Fruit fly (Drosophila melanogaster) whole organism, embryonic: Measurements from ENCODE around the gene Rab3-GAP.

Experiments used
- Atf3 ChIP-seq: fragments of 200-800 bp; sonication (Bioruptor generic); optimal IDR thresholded peaks from 3 replicates; lab custom pipeline; 2016; ENCODE audit warnings: missing biosample characterization, missing genetic modification characterization
- Atf6 ChIP-seq: fragments of 200-800 bp; sonication (Bioruptor generic); IDR thresholded peaks from 2 replicates; pipeline ENCODE4 v1.3.6; 2022; ENCODE audit warnings: missing biosample characterization, missing genetic modification characterization
- CG10267 ChIP-seq: fragments of 200-800 bp; sonication (Bioruptor generic); optimal IDR thresholded peaks from 2 replicates; lab custom pipeline; 2018; ENCODE audit warnings: missing biosample characterization, mild to moderate bottlenecking, missing genetic modification characterization, moderate library complexity
- CG10366 ChIP-seq: fragments of 200-800 bp; sonication (Bioruptor generic); IDR thresholded peaks from 2 replicates; pipeline ENCODE4 v1.3.6; 2022; ENCODE audit warnings: missing biosample characterization, missing genetic modification characterization
- CG11504 ChIP-seq: fragments of 200-800 bp; sonication (Bioruptor generic); optimal IDR thresholded peaks from 3 replicates; lab custom pipeline; 2019; ENCODE audit warnings: missing biosample characterization, mild to moderate bottlenecking, missing genetic modification characterization, moderate library complexity
- CG12071 ChIP-seq: fragments of 200-800 bp; sonication (Bioruptor generic); optimal IDR thresholded peaks from 3 replicates; lab custom pipeline; 2018; ENCODE audit warnings: missing biosample characterization, mild to moderate bottlenecking, missing genetic modification characterization
- CG13123 ChIP-seq: fragments of 200-800 bp; sonication (Bioruptor generic); optimal IDR thresholded peaks from 2 replicates; lab custom pipeline; 2016; ENCODE audit warnings: missing biosample characterization, missing genetic modification characterization
- CG13296 ChIP-seq: fragments of 200-800 bp; sonication (Bioruptor generic); optimal IDR thresholded peaks from 3 replicates; lab custom pipeline; 2018; ENCODE audit warnings: missing biosample characterization, mild to moderate bottlenecking, missing genetic modification characterization
- CG15011 ChIP-seq: fragments of 200-800 bp; sonication (Bioruptor generic); optimal IDR thresholded peaks from 3 replicates; lab custom pipeline; 2018; ENCODE audit warnings: missing biosample characterization, mild to moderate bottlenecking, missing genetic modification characterization
- CG16779 ChIP-seq: fragments of 200-800 bp; sonication (Bioruptor generic); IDR thresholded peaks from 2 replicates; pipeline ENCODE4 v1.3.6; 2022; ENCODE audit warnings: missing biosample characterization, missing genetic modification characterization
- CG16815 ChIP-seq: fragments of 200-800 bp; sonication (Bioruptor generic); optimal IDR thresholded peaks from 3 replicates; lab custom pipeline; 2017; ENCODE audit warnings: missing biosample characterization, mild to moderate bottlenecking, missing genetic modification characterization
- CG17359 ChIP-seq: fragments of 200-800 bp; sonication (Bioruptor generic); optimal IDR thresholded peaks from 3 replicates; lab custom pipeline; 2018; ENCODE audit warnings: missing biosample characterization, mild to moderate bottlenecking, missing genetic modification characterization, moderate library complexity
- CG18619 ChIP-seq: fragments of 200-800 bp; sonication (Bioruptor generic); optimal IDR thresholded peaks from 3 replicates; lab custom pipeline; 2017; ENCODE audit warnings: missing biosample characterization, mild to moderate bottlenecking, missing genetic modification characterization
- CG30431 ChIP-seq: fragments of 200-800 bp; sonication (Bioruptor generic); optimal IDR thresholded peaks from 2 replicates; lab custom pipeline; 2017; ENCODE audit warnings: missing biosample characterization, missing genetic modification characterization
- CG31441 ChIP-seq: fragments of 200-800 bp; sonication (Bioruptor generic); IDR thresholded peaks from 2 replicates; pipeline ENCODE4 v1.3.6; 2022; ENCODE audit warnings: missing biosample characterization, missing genetic modification characterization
- CG32772 ChIP-seq: fragments of 200-800 bp; sonication (Bioruptor generic); IDR thresholded peaks from 2 replicates; pipeline ENCODE4 v1.3.6; 2022; ENCODE audit warnings: missing biosample characterization, missing genetic modification characterization
- CG34422 ChIP-seq: fragments of 200-800 bp; sonication (Bioruptor generic); IDR thresholded peaks from 3 replicates; pipeline ENCODE4 v1.3.6; 2022; ENCODE audit warnings: missing biosample characterization, missing genetic modification characterization
- CG3995 ChIP-seq: fragments of 200-800 bp; sonication (Bioruptor generic); optimal IDR thresholded peaks from 3 replicates; lab custom pipeline; 2016; ENCODE audit warnings: missing biosample characterization, missing genetic modification characterization
- CG4730 ChIP-seq: fragments of 200-800 bp; sonication (Bioruptor generic); IDR thresholded peaks from 2 replicates; pipeline ENCODE4 v1.3.6; 2022; ENCODE audit warnings: missing biosample characterization, missing genetic modification characterization
- CG5245 ChIP-seq: fragments of 200-800 bp; sonication (Bioruptor generic); optimal IDR thresholded peaks from 3 replicates; lab custom pipeline; 2016; ENCODE audit warnings: missing biosample characterization, missing genetic modification characterization
- CG7987 ChIP-seq: fragments of 200-800 bp; sonication (Bioruptor generic); optimal IDR thresholded peaks from 2 replicates; lab custom pipeline; 2018; ENCODE audit warnings: missing biosample characterization, mild to moderate bottlenecking, missing genetic modification characterization, moderate library complexity
- CG8089 ChIP-seq: fragments of 200-800 bp; sonication (Bioruptor generic); optimal IDR thresholded peaks from 3 replicates; lab custom pipeline; 2016; ENCODE audit warnings: missing biosample characterization, missing genetic modification characterization
- CrebB ChIP-seq: fragments of 200-800 bp; sonication (Bioruptor generic); optimal IDR thresholded peaks from 3 replicates; lab custom pipeline; 2018; ENCODE audit warnings: missing biosample characterization, mild to moderate bottlenecking, missing genetic modification characterization
- Doc2 ChIP-seq: fragments of 200-800 bp; sonication (Bioruptor generic); IDR thresholded peaks from 2 replicates; pipeline ENCODE4 v1.3.6; 2022; ENCODE audit warnings: missing biosample characterization, missing genetic modification characterization
- E2f1 ChIP-seq: fragments of 200-800 bp; sonication (Bioruptor generic); IDR thresholded peaks from 2 replicates; pipeline ENCODE4 v1.3.6; 2022; ENCODE audit warnings: missing biosample characterization, missing genetic modification characterization
- Gug ChIP-seq: fragments of 200-800 bp; sonication (Bioruptor generic); IDR thresholded peaks from 4 replicates; pipeline ENCODE4 v1.3.6; 2022; ENCODE audit warnings: missing biosample characterization, missing genetic modification characterization
- HHEX ChIP-seq: fragments of 200-800 bp; sonication (Bioruptor generic); optimal IDR thresholded peaks from 3 replicates; lab custom pipeline; 2017; ENCODE audit warnings: missing biosample characterization, mild to moderate bottlenecking, missing genetic modification characterization, missing genetic modification reagents
- Lim3 ChIP-seq: fragments of 200-800 bp; sonication (Bioruptor generic); IDR thresholded peaks from 2 replicates; pipeline ENCODE4 v1.3.6; 2022; ENCODE audit warnings: missing biosample characterization, missing genetic modification characterization
- MBD-R2 ChIP-seq: fragments of 200-800 bp; sonication (Bioruptor generic); IDR thresholded peaks from 2 replicates; pipeline ENCODE4 v1.3.6; 2022; ENCODE audit warnings: missing biosample characterization, missing genetic modification characterization
- Med ChIP-seq: fragments of 200-800 bp; sonication (Bioruptor generic); peaks from one replicate; lab custom pipeline; 2016; ENCODE audit warnings: missing biosample characterization, missing genetic modification characterization, mild to moderate bottlenecking, inconsistent platforms, moderate library complexity
- Mes4 ChIP-seq: fragments of 200-800 bp; sonication (Bioruptor generic); optimal IDR thresholded peaks from 2 replicates; lab custom pipeline; 2016; ENCODE audit warnings: missing biosample characterization, missing genetic modification characterization
- Nf-YA ChIP-seq: fragments of 200-800 bp; sonication (Bioruptor generic); IDR thresholded peaks from 2 replicates; pipeline ENCODE4 v1.3.6; 2022; ENCODE audit warnings: missing biosample characterization, missing genetic modification characterization
- NfI ChIP-seq: fragments of 200-800 bp; sonication (Bioruptor generic); optimal IDR thresholded peaks from 3 replicates; lab custom pipeline; 2018; ENCODE audit warnings: missing biosample characterization, mild to moderate bottlenecking, missing genetic modification characterization, moderate library complexity
- Ptx1 ChIP-seq: fragments of 200-800 bp; sonication (Bioruptor generic); IDR thresholded peaks from 2 replicates; pipeline ENCODE4 v1.3.6; 2022; ENCODE audit warnings: missing biosample characterization, missing genetic modification characterization
- Tbp ChIP-seq: fragments of >200 bp; optimal IDR thresholded peaks from 2 replicates; lab custom pipeline; 2018; ENCODE audit warnings: missing biosample characterization, missing genetic modification characterization
- az2 ChIP-seq: fragments of 200-800 bp; sonication (Bioruptor generic); optimal IDR thresholded peaks from 3 replicates; lab custom pipeline; 2016; ENCODE audit warnings: missing biosample characterization, missing genetic modification characterization
- chif ChIP-seq, 2 experiments: fragments of 200-800 bp; sonication (Bioruptor generic); optimal IDR thresholded peaks; 3 replicates each; lab custom pipeline; 2016; ENCODE audit warnings: missing biosample characterization in 2 of 2, missing genetic modification characterization in 2 of 2
- da ChIP-seq: fragments of 200-800 bp; sonication (Bioruptor generic); optimal IDR thresholded peaks from 2 replicates; lab custom pipeline; 2016; ENCODE audit warnings: missing biosample characterization, missing genetic modification characterization
- grau ChIP-seq: fragments of 200-800 bp; optimal IDR thresholded peaks from 3 replicates; lab custom pipeline; 2019; ENCODE audit warnings: missing biosample characterization, mild to moderate bottlenecking, missing genetic modification characterization, moderate library complexity
- hbn ChIP-seq: fragments of 200-800 bp; sonication (Bioruptor generic); IDR thresholded peaks from 2 replicates; pipeline ENCODE4 v1.3.6; 2022; ENCODE audit warnings: missing biosample characterization, missing genetic modification characterization; ENCODE audit not compliant: partially characterized antibody
- hth ChIP-seq: fragments of >200 bp; optimal IDR thresholded peaks from 2 replicates; lab custom pipeline; 2017; ENCODE audit warnings: inconsistent platforms
- nerfin-2 ChIP-seq: fragments of 200-800 bp; sonication (Bioruptor generic); IDR thresholded peaks from 2 replicates; pipeline ENCODE4 v1.3.6; 2022; ENCODE audit warnings: missing biosample characterization, missing genetic modification characterization; ENCODE audit not compliant: partially characterized antibody
- org-1 ChIP-seq: fragments of 200-800 bp; sonication (Bioruptor generic); optimal IDR thresholded peaks from 2 replicates; lab custom pipeline; 2017; ENCODE audit warnings: missing biosample characterization, missing genetic modification characterization
- pan ChIP-seq, 4 experiments: fragments of >200 bp in 3 of 4; fragments of 200-800 bp in 1 of 4; sonication (Bioruptor generic) in 1 of 4; optimal IDR thresholded peaks in 3 of 4; IDR thresholded peaks in 1 of 4; 2 replicates each; pipeline versions ENCODE4 v1.3.6 to Lab custom; 2017 to 2022; ENCODE audit warnings: missing biosample characterization in 2 of 4, missing genetic modification characterization in 2 of 4, mixed read lengths in 1 of 4
- pfk ChIP-seq: fragments of 200-800 bp; sonication (Bioruptor generic); optimal IDR thresholded peaks from 2 replicates; lab custom pipeline; 2018; ENCODE audit warnings: missing biosample characterization, mild to moderate bottlenecking, missing genetic modification characterization, moderate library complexity
- pnt ChIP-seq: fragments of 200-800 bp; sonication (Bioruptor generic); optimal IDR thresholded peaks from 3 replicates; lab custom pipeline; 2016; ENCODE audit warnings: missing biosample characterization, missing genetic modification characterization
- slbo ChIP-seq: fragments of 200-800 bp; sonication (Bioruptor generic); IDR thresholded peaks from 2 replicates; pipeline ENCODE4 v1.3.6; 2022; ENCODE audit warnings: missing biosample characterization, missing genetic modification characterization
- sob ChIP-seq: fragments of 200-800 bp; sonication (Bioruptor generic); IDR thresholded peaks from 2 replicates; pipeline ENCODE4 v1.3.6; 2022; ENCODE audit warnings: missing biosample characterization, missing genetic modification characterization

The Rab3-GAP gene

DNA sequence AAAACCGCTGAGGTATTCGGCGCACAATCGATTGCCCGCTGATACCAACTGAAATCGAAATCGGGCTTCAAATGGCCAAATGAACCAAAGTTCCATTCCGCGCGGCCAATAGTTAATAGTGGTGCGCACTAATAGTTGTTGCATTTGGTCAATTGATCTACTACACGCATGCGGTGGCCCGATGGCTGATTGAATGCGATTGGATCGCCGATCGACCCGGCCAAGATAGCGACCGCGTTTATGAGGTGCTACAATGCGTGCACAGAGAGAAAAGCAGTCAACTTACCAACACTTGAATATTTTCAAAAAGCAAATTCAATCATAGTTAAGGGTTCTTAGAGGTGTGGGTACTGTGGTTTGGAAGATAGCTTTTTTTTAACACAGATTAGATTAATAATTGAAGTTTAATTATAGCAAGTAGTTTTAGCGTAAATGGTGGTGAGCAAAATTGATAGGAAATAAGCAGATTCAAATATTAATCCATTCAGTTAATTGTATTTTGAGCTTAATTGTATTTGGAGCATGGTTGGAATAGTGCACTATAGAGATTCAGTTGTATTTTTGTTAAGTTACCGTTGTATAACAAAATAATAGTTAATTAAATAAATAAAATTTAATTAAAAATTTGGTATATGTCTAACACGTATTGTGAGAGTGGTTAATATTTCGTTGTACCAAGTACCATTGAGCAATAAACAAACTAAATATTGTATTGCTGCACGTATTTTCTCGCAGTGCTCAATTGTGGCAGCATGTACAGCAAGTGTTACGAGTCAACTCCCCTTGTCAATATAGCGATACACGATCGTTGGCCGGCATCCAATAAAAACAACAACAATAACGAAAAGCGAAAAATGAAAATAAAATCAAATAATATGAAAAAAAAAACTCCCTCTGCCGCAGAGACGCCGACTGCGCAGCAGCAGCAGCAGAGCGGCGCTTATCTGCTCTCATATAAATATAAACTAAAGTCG is 36.2 kb downstream of the Rab3-GAP start (continued):
- TF ChIP-seq Lim3 (GFP tag; lab: Robert Waterston, UW) (peak; percentile 35; the same call in 1 of the 2 replicates), az2 (GFP tag; lab: Kevin White, UChicago) (peak; percentile 32), CG34422 (GFP tag; lab: Robert Waterston, UW) (peak; percentile 44; the same call in 2 of the 3 replicates), pfk (GFP tag; lab: Kevin White, UChicago) (no peak), Doc2 (GFP tag; lab: Robert Waterston, UW) (no peak), E2f1 (GFP tag; lab: Robert Waterston, UW) (peak; percentile 47; the same call in 1 of the 2 replicates), grau (tag; lab: Kevin White, UChicago) (peak; percentile 70), CG16779 (GFP tag; lab: Robert Waterston, UW) (no peak), Gug (peak; percentile 35), CG16815 (GFP tag; lab: Kevin White, UChicago) (no peak), pnt (GFP tag; lab: Kevin White, UChicago) (peak; percentile 15), CG13123 (peak; percentile 31), Atf3 (GFP tag; lab: Kevin White, UChicago) (peak; percentile 5), CG18619 (GFP tag; lab: Kevin White, UChicago) (peak; percentile 79), Nf-YA (no peak), CG4730 (GFP tag; lab: Robert Waterston, UW) (peak; percentile 51), CG32772 (GFP tag; lab: Robert Waterston, UW) (peak; percentile 27), Tbp (GFP tag; lab: Kevin White, UChicago) (no peak), nerfin-2 (GFP tag; lab: Robert Waterston, UW) (no peak), Mes4 (GFP tag; lab: Kevin White, UChicago) (peak; percentile 29), hbn (GFP tag; lab: Robert Waterston, UW) (no peak), chif (GFP tag; optimal IDR thresholded peaks at IDR 0.05; lab: Kevin White, UChicago) (peak; percentile 37 to 40), da (GFP tag; lab: Kevin White, UChicago) (peak; percentile 12), CG8089 (GFP tag; lab: Kevin White, UChicago) (no peak)

DNA sequence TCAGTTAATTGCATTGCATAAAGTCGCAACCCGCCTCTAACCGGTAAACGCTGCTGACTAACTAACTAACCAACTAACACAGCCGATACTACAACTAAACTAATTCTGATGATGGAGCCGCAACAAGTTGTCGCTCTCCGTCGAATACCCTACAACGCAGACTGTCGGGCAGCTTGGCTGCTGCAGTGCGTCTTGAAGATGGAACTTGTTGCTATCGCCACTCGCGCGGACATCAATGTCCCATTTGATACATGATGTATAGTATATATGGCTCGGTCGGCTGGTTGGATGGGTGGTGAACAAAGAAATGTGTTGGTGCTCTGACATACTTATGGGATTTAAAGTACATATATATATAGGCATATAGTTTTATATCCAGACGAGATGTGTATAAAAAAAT is 37.5 kb downstream of the Rab3-GAP start:
- TF ChIP-seq hth (no peak), HHEX (GFP tag; lab: Kevin White, UChicago) (peak; percentile 21), grau (tag; lab: Kevin White, UChicago) (peak; percentile 22), CrebB (tag; lab: Kevin White, UChicago) (peak; percentile 3), CG10267 (tag; lab: Kevin White, UChicago) (no peak), Med (GFP tag; lab: Kevin White, UChicago) (peak; percentile 90), sob (GFP tag; lab: Robert Waterston, UW) (0 out of 2 replicates have a peak, but pooled peaks have one; percentile 31), CG10366 (GFP tag; lab: Robert Waterston, UW) (no peak), slbo (GFP tag; lab: Robert Waterston, UW) (peak; percentile 38; the same call in 1 of the 2 replicates), MBD-R2 (no peak), org-1 (peak; percentile 14), CG15011 (GFP tag; lab: Kevin White, UChicago) (no peak), CG11504 (peak; percentile 54), CG3995 (GFP tag; lab: Kevin White, UChicago) (no peak), Ptx1 (GFP tag; lab: Robert Waterston, UW) (0 out of 2 replicates have a peak, but pooled peaks have one; percentile 24), CG30431 (no peak), CG7987 (GFP tag; lab: Kevin White, UChicago) (peak; percentile 22), NfI (GFP tag; lab: Kevin White, UChicago) (peak; percentile 8), CG5245 (GFP tag; lab: Kevin White, UChicago) (no peak), CG13296 (peak; percentile 24), CG31441 (GFP tag; lab: Robert Waterston, UW) (0 out of 2 replicates have a peak, but pooled peaks have one; percentile 18), Atf6 (GFP tag; lab: Robert Waterston, UW) (peak; percentile 21; the same call in 1 of the 2 replicates), pan (optimal IDR thresholded peaks at IDR 0.05; lab: Kevin White, UChicago) (no peak), pan (GFP tag; optimal IDR thresholded peaks at IDR 0.05 in 1 of 2, IDR thresholded peaks at IDR 0.05 in 1 of 2) (peak in 1 of 2 experiments; percentile 49), CG12071 (GFP tag; lab: Kevin White, UChicago) (peak; percentile 43), CG17359 (peak; percentile 7)
